Fruit fly (Drosophila melanogaster): ENCODE results near the gene Tom40.

- no peak for TF ChIP-seq CG10348 (GFP tag; IDR thresholded peaks at IDR 0.05)
- no peak for TF ChIP-seq Pif1B (GFP tag; optimal IDR thresholded peaks at IDR 0.05)
- TF ChIP-seq rn (GFP tag; IDR thresholded peaks at IDR 0.05), result no peak
- TF ChIP-seq EcR (GFP tag; optimal IDR thresholded peaks at IDR 0.05), result no peak
- peak; percentile 50; the same call in 1 of the 2 replicates for TF ChIP-seq Ets98B (GFP tag; IDR thresholded peaks at IDR 0.05)
- peak; percentile 70 for TF ChIP-seq CG12605 (GFP tag; IDR thresholded peaks at IDR 0.05)
- TF ChIP-seq CG9948 (tag; optimal IDR thresholded peaks at IDR 0.05), result no peak
- peak; percentile 23 for TF ChIP-seq CG34367 (tag; optimal IDR thresholded peaks at IDR 0.05)
- no peak for TF ChIP-seq fd96Ca (GFP tag; IDR thresholded peaks at IDR 0.05)
- peak; percentile 0 for TF ChIP-seq Snoo (tag; optimal IDR thresholded peaks at IDR 0.05)
- peak; percentile 40 for TF ChIP-seq CG13204 (GFP tag; optimal IDR thresholded peaks at IDR 0.05)
- TF ChIP-seq CG8159 (tag; optimal IDR thresholded peaks at IDR 0.05), result peak; percentile 44
- TF ChIP-seq gl (tag; optimal IDR thresholded peaks at IDR 0.05), result peak; percentile 58
Measured at dm6 chrX:7694868-7695267, 41.8 kb upstream of the Tom40 start.
